Worm (Caenorhabditis elegans) whole organism, early embryonic: ENCODE data around the gene Y69A2AR.32.

ENCODE experiments used
- B0310.2 ChIP-seq: sonication (generic microtip); optimal IDR thresholded peaks from 2 replicates; lab custom pipeline; 2016; ENCODE audit warnings: mild to moderate bottlenecking, missing genetic modification characterization, missing compliant biosample characterization
- F13C5.2 ChIP-seq: sonication (generic microtip); optimal IDR thresholded peaks from 2 replicates; lab custom pipeline; 2017; ENCODE audit warnings: mild to moderate bottlenecking, missing genetic modification characterization, inconsistent platforms, missing compliant biosample characterization
- aly-1 ChIP-seq: sonication (generic microtip); optimal IDR thresholded peaks from 2 replicates; lab custom pipeline; 2016; ENCODE audit warnings: missing genetic modification characterization, missing compliant biosample characterization
- ama-1 ChIP-seq: fragments of 150-350 bp; optimal IDR thresholded peaks from 2 replicates; lab custom pipeline; 2014
- ceh-13 ChIP-seq: fragments of 200-800 bp; sonication (Bioruptor generic); optimal IDR thresholded peaks from 2 replicates; lab custom pipeline; 2018; ENCODE audit warnings: mild to moderate bottlenecking, missing genetic modification characterization, missing compliant biosample characterization
- ceh-36 ChIP-seq: sonication (generic microtip); optimal IDR thresholded peaks from 2 replicates; lab custom pipeline; 2016; ENCODE audit warnings: missing genetic modification characterization, inconsistent platforms, missing compliant biosample characterization
- ets-7 ChIP-seq: sonication (generic microtip); optimal IDR thresholded peaks from 2 replicates; lab custom pipeline; 2016; ENCODE audit warnings: missing genotype, missing genetic modification characterization, missing compliant biosample characterization
- flt-1 ChIP-seq: fragments of 200-800 bp; sonication (Bioruptor generic); IDR thresholded peaks from 2 replicates; pipeline ENCODE4 v1.3.6; 2022; ENCODE audit warnings: missing genetic modification characterization, missing compliant biosample characterization
- hmbx-1 ChIP-seq: sonication (generic microtip); optimal IDR thresholded peaks from 2 replicates; lab custom pipeline; 2016; ENCODE audit warnings: mild to moderate bottlenecking, missing genetic modification characterization, missing compliant biosample characterization
- hmg-4 ChIP-seq: fragments of 200-800 bp; sonication (Bioruptor generic); optimal IDR thresholded peaks from 2 replicates; lab custom pipeline; 2018; ENCODE audit warnings: mild to moderate bottlenecking, missing genetic modification characterization, missing compliant biosample characterization
- hnd-1 ChIP-seq: sonication (generic microtip); optimal IDR thresholded peaks from 2 replicates; lab custom pipeline; 2016; ENCODE audit warnings: missing genetic modification characterization, missing compliant biosample characterization
- pes-1 ChIP-seq: fragments of 200-800 bp; sonication (Bioruptor generic); IDR thresholded peaks from 2 replicates; pipeline ENCODE4 v1.3.6; 2022; ENCODE audit warnings: missing genetic modification reagents, missing genetic modification characterization, missing compliant biosample characterization
- scrt-1 ChIP-seq: fragments of 200-800 bp; sonication (Bioruptor generic); IDR thresholded peaks from 2 replicates; pipeline ENCODE4 v1.3.6; 2022; ENCODE audit warnings: missing genetic modification characterization, missing compliant biosample characterization
- sea-1 ChIP-seq: fragments of 200-800 bp; sonication (Bioruptor generic); conservative IDR thresholded peaks from 2 replicates; pipeline ENCODE4 v1.3.6; 2022; ENCODE audit warnings: missing genetic modification characterization, missing compliant biosample characterization
- tbx-11 ChIP-seq: fragments of 200-800 bp; sonication (Bioruptor generic); IDR thresholded peaks from 2 replicates; pipeline ENCODE4 v1.3.6; 2022; ENCODE audit warnings: missing genetic modification characterization, missing compliant biosample characterization
- tbx-37 ChIP-seq: fragments of 200-800 bp; sonication (Bioruptor generic); conservative IDR thresholded peaks from 2 replicates; pipeline ENCODE4 v1.3.6; 2022; ENCODE audit warnings: missing genetic modification reagents, missing genetic modification characterization, missing compliant biosample characterization
- tra-4 ChIP-seq: sonication (generic microtip); optimal IDR thresholded peaks from 2 replicates; lab custom pipeline; 2017; ENCODE audit warnings: missing genetic modification characterization, missing compliant biosample characterization

Y69A2AR.32 gene

DNA sequence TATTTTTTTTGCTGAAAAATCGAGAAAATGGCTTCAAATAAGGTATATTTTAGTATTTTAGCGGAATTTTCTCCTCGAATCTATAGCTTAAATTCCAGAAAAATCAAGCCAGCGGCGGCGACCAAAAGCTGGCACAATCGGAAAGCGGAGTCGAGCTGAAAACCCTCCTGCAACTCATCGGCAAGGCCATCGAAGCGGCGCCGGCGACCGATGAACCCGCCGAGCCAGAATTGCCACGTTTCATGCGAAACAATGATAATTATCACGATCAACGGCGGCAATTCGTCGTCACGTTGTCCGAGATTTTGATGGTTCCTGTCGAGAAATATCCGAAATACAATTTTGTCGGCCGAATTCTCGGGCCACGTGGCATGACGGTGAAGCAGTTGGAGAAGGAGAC is at the start of gene Y69A2AR.32:
Gene Y69A2AR.32, plus strand, starts transcription at position 28 of the 400 bp plus-strand sequence.
- TF ChIP-seq tbx-11 (GFP tag; lab: Robert Waterston, UW) (no peak), sea-1 (GFP tag; lab: Robert Waterston, UW) (no peak), pes-1 (GFP tag; lab: Robert Waterston, UW) (no peak), ceh-36 (tag; lab: Kevin White, UChicago) (no peak), aly-1 (tag; lab: Kevin White, UChicago) (no peak), hmbx-1 (tag; lab: Kevin White, UChicago) (no peak), scrt-1 (no peak), B0310.2 (no peak), ceh-13 (GFP tag; lab: Kevin White, UChicago) (no peak), ama-1 (lab: Kevin White, UChicago) (no peak), F13C5.2 (tag; lab: Kevin White, UChicago) (no peak), tbx-37 (no peak), flt-1 (GFP tag; lab: Robert Waterston, UW) (no peak), hnd-1 (no peak), hmg-4 (no peak)

DNA sequence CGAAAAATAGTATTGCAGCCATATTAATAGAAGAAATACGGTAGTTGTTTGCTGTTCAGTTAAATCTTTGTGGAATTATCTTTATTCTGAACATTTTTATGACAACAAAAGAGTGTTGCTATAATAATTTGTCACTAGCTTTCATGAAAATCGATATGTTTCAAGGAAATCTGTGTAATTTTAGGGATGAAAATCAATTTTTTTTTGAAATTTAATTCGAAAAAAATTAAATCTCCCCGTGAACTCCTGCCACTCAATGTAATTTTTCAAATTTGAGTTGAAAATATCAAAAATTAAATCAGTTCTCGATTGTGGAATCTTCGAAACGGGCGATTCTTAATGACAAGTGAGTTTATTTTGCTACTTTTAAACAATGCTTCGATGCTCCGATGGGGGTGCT is 48.9 kb upstream of the Y69A2AR.32 start, which contains the start of gene Y69A2AR.46:
Gene Y69A2AR.46, plus strand, starts transcription at position 301 of the 400 bp plus-strand sequence.
- TF ChIP-seq scrt-1, result no peak
- TF ChIP-seq tbx-37, result no peak
- no peak for TF ChIP-seq hmbx-1 (tag; lab: Kevin White, UChicago)
- no peak for TF ChIP-seq flt-1 (GFP tag; lab: Robert Waterston, UW)
- no peak for TF ChIP-seq sea-1 (GFP tag; lab: Robert Waterston, UW)
- TF ChIP-seq tra-4 (tag; lab: Kevin White, UChicago), result no peak
- no peak for TF ChIP-seq F13C5.2 (tag; lab: Kevin White, UChicago)
- TF ChIP-seq pes-1 (GFP tag; lab: Robert Waterston, UW), result no peak
- TF ChIP-seq ama-1 (lab: Kevin White, UChicago), result no peak

DNA sequence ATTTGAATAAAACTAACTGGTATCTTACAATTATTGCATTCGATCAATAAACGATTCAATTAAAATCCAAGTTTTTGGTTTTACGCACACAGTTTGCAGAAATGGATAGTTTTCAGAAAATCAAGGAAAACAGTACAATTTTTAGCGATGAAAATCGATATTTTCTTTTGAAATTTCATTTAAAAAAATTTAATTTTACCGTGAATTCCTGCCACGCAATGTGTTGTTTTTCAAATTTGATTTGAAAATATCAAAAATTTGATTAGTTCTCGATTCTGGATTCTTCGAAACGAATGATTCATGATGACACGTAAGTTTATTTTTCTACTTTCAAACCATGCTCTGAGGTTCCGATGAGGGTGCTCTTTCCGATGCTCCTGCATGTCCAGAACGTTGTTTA is 48.2 kb upstream of the Y69A2AR.32 start, which contains the start of gene Y69A2AR.50:
Gene Y69A2AR.50, plus strand, starts transcription at position 301 of the 400 bp plus-strand sequence.
- no peak for TF ChIP-seq aly-1 (tag; lab: Kevin White, UChicago)
- TF ChIP-seq ceh-13 (GFP tag; lab: Kevin White, UChicago), result no peak
- no peak for TF ChIP-seq scrt-1
- no peak for TF ChIP-seq tbx-37
- TF ChIP-seq tbx-11 (GFP tag; lab: Robert Waterston, UW), result no peak
- no peak for TF ChIP-seq ceh-36 (tag; lab: Kevin White, UChicago)
- no peak for TF ChIP-seq hnd-1
- no peak for TF ChIP-seq pes-1 (GFP tag; lab: Robert Waterston, UW)
- TF ChIP-seq ets-7 (tag; lab: Kevin White, UChicago), result no peak
- TF ChIP-seq sea-1 (GFP tag; lab: Robert Waterston, UW), result no peak
- TF ChIP-seq tra-4 (tag; lab: Kevin White, UChicago), result no peak
- TF ChIP-seq flt-1 (GFP tag; lab: Robert Waterston, UW), result no peak
- no peak for TF ChIP-seq hmg-4
- no peak for TF ChIP-seq ama-1 (lab: Kevin White, UChicago)
- TF ChIP-seq hmbx-1 (tag; lab: Kevin White, UChicago), result no peak
- TF ChIP-seq B0310.2, result no peak
- TF ChIP-seq F13C5.2 (tag; lab: Kevin White, UChicago), result no peak

DNA sequence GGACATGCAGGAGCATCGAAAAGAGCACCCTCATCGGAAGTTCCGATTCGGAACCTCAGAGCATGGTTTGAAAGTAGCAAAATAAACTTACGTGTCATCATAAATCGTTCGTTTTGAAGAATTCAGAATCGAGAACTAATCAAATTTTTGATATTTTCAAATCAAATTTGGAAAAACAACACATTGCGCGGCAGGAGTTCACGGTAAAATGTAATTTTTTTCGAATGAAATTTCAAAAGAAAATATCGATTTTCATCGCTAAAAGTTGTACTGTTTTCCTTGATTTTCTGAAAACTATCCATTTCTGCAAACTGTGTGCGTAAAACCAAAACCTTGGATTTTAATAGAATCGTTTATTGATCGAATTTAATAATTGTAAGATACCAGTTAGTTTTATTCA is 46.3 kb upstream of the Y69A2AR.32 start, which contains the start of gene Y69A2AR.24:
Gene Y69A2AR.24, minus strand, starts transcription at position 101 of the 400 bp plus-strand sequence.
- TF ChIP-seq tbx-37 (no peak), hmg-4 (no peak), ama-1 (lab: Kevin White, UChicago) (no peak), ets-7 (tag; lab: Kevin White, UChicago) (no peak), sea-1 (GFP tag; lab: Robert Waterston, UW) (no peak), F13C5.2 (tag; lab: Kevin White, UChicago) (no peak), hmbx-1 (tag; lab: Kevin White, UChicago) (no peak), ceh-13 (GFP tag; lab: Kevin White, UChicago) (no peak), B0310.2 (no peak), tbx-11 (GFP tag; lab: Robert Waterston, UW) (no peak), pes-1 (GFP tag; lab: Robert Waterston, UW) (no peak), scrt-1 (no peak), tra-4 (tag; lab: Kevin White, UChicago) (no peak)

DNA sequence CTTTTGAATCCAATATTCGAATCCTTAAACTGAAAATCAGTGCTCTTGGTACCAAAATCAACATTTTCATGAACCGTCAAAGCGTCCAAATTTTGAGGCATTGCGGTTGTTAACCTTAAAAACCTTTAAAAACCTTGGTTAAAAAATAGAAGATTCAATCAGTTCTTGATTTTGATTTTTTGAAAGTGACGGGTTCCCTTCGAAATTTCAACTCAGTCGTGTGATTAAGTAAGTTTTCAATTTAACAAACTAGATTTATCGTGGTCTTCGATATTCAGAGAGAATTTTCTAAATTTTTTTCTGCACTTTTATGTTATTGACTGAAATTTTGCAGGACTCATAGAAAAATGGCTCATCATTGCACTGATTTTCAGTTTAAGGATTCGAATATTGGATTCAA is 42.0 kb upstream of the Y69A2AR.32 start, which contains the start of the genes Y69A2AR.25 and Y69A2AR.12:
Gene Y69A2AR.25, minus strand, starts transcription at position 101 of the 400 bp plus-strand sequence.
Gene Y69A2AR.12, plus strand, starts transcription at position 348 of the 400 bp plus-strand sequence.
- TF ChIP-seq hnd-1 (no peak), B0310.2 (no peak), F13C5.2 (tag; lab: Kevin White, UChicago) (no peak), scrt-1 (no peak), aly-1 (tag; lab: Kevin White, UChicago) (no peak), ets-7 (tag; lab: Kevin White, UChicago) (no peak), ceh-36 (tag; lab: Kevin White, UChicago) (no peak), sea-1 (GFP tag; lab: Robert Waterston, UW) (no peak), tra-4 (tag; lab: Kevin White, UChicago) (no peak), tbx-11 (GFP tag; lab: Robert Waterston, UW) (no peak), hmg-4 (no peak)

DNA sequence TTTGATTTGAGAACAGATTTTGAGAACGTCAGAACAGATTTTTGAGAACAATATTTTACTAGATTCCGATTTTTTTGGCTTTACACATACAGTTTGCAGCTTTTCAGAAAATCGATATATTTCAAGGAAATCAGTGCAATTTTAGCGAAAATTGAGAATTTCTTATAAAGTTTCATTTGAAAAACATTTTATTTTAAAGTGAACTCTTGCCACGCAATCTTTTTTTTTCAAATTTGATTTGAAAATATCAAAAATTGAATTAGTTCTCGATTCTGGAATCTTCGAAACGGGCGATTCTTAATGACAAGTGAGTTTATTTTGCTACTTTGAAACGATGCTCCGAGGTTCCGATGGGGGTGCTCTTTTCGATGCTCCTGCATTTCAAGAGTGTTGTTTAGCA is 38.1 kb upstream of the Y69A2AR.32 start, which contains the start of gene Y69A2AR.51:
Gene Y69A2AR.51, plus strand, starts transcription at position 301 of the 400 bp plus-strand sequence.
- TF ChIP-seq hnd-1, result no peak
- no peak for TF ChIP-seq sea-1 (GFP tag; lab: Robert Waterston, UW)
- TF ChIP-seq scrt-1, result no peak
- TF ChIP-seq pes-1 (GFP tag; lab: Robert Waterston, UW), result no peak
- no peak for TF ChIP-seq ets-7 (tag; lab: Kevin White, UChicago)
- no peak for TF ChIP-seq hmbx-1 (tag; lab: Kevin White, UChicago)
- TF ChIP-seq tra-4 (tag; lab: Kevin White, UChicago), result no peak
- TF ChIP-seq ceh-13 (GFP tag; lab: Kevin White, UChicago), result no peak
- no peak for TF ChIP-seq B0310.2
- TF ChIP-seq tbx-11 (GFP tag; lab: Robert Waterston, UW), result no peak
- TF ChIP-seq tbx-37, result no peak

DNA sequence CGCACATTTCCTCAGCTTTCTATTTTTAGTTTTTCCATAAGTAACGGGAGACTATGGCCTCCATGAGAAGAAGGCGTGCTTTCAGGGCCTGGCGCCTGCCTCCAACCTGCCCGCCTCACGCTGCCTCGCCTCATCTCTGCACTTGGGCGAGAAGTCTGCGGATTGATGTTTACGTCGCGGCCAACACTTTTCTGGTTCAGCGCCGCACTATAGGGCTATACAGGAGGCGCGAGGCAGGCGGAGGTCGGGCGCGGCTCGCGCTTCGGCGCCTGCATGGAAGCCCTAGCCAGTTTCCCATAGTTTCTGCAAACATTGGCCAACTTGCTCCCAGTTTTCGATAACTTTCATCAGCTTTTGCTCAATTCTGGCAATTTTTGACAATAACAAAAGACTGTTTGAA is 37.1 kb upstream of the Y69A2AR.32 start:
- TF ChIP-seq hmg-4 (no peak), F13C5.2 (tag; lab: Kevin White, UChicago) (no peak), tbx-37 (no peak), flt-1 (GFP tag; lab: Robert Waterston, UW) (no peak), ama-1 (lab: Kevin White, UChicago) (no peak), sea-1 (GFP tag; lab: Robert Waterston, UW) (no peak)
